Fruit fly (Drosophila melanogaster): Measurements from ENCODE around the gene CG17475.

CG17475 gene

DNA sequence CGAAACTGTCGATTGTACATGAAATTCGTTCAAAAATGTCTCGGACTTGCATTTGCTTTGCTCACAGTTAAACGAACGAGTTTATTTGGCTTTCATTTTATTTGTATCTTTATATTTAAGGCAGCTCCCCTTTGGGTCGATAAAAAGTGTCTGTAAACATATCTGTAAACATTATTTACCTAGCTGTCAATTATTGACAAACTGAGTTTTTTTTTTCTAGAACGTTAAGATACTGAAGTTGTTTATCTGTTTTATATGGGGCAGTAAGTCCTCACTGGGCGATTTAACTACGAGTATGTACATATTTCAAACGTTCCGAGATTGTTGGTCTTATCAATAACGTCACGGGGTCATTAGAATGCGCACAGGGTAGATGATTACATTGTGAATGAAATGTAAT is 14.6 kb downstream of the CG17475 start (continued):
- TF ChIP-seq NFAT (GFP tag; IDR thresholded peaks at IDR 0.05) = no peak
- peak; percentile 10 for TF ChIP-seq CG18599 (GFP tag; optimal IDR thresholded peaks at IDR 0.05)
- TF ChIP-seq Hr39 (optimal IDR thresholded peaks at IDR 0.05) = no peak
- no peak for TF ChIP-seq Camta (GFP tag; optimal IDR thresholded peaks at IDR 0.05)
- no peak for TF ChIP-seq dati (GFP tag; IDR thresholded peaks at IDR 0.05)
- TF ChIP-seq CG2199 (GFP tag; IDR thresholded peaks at IDR 0.05) = no peak
- no peak for TF ChIP-seq Six4 (GFP tag; optimal IDR thresholded peaks at IDR 0.05)
- TF ChIP-seq salm (tag; optimal IDR thresholded peaks at IDR 0.05) = peak; percentile 56
- no peak for TF ChIP-seq jumu (GFP tag; optimal IDR thresholded peaks at IDR 0.05)
- peak; percentile 17 for TF ChIP-seq eyg (GFP tag; optimal IDR thresholded peaks at IDR 0.05)
- TF ChIP-seq zen2 (GFP tag; IDR thresholded peaks at IDR 0.05; ENCODE audit: partially characterized antibody) = no peak
- TF ChIP-seq CG7928 (GFP tag; optimal IDR thresholded peaks at IDR 0.05) = no peak
- TF ChIP-seq dysf (GFP tag; IDR thresholded peaks at IDR 0.05) = no peak
- TF ChIP-seq Fer1 (GFP tag; optimal IDR thresholded peaks at IDR 0.05) = peak; percentile 58
- TF ChIP-seq CG12659 (GFP tag; optimal IDR thresholded peaks at IDR 0.05) = no peak
- no peak for TF ChIP-seq Sox102F (GFP tag; optimal IDR thresholded peaks at IDR 0.05)
- no peak for TF ChIP-seq tap (tag; optimal IDR thresholded peaks at IDR 0.05)
- TF ChIP-seq CG12071 (GFP tag; optimal IDR thresholded peaks at IDR 0.05) = no peak
- TF ChIP-seq CG3163 (GFP tag; optimal IDR thresholded peaks at IDR 0.05) = no peak
- no peak for TF ChIP-seq chm (GFP tag; IDR thresholded peaks at IDR 0.05)
- TF ChIP-seq Ets65A (GFP tag) = no peak
- no peak for TF ChIP-seq CG1602 (GFP tag; optimal IDR thresholded peaks at IDR 0.05)
- no peak for TF ChIP-seq Xbp1 (GFP tag; optimal IDR thresholded peaks at IDR 0.05)
- TF ChIP-seq CG30403 (GFP tag; optimal IDR thresholded peaks at IDR 0.05) = no peak
- TF ChIP-seq CG12104 (GFP tag; optimal IDR thresholded peaks at IDR 0.05) = no peak
- no peak for TF ChIP-seq CG43689 (GFP tag; IDR thresholded peaks at IDR 0.05)
- no peak for TF ChIP-seq danr (GFP tag; IDR thresholded peaks at IDR 0.05)
- peak; percentile 62 for TF ChIP-seq CG15601 (tag; optimal IDR thresholded peaks at IDR 0.05)
- TF ChIP-seq lola (GFP tag; optimal IDR thresholded peaks at IDR 0.05) = peak in 1 of 3 experiments; percentile 1
- TF ChIP-seq emc (GFP tag; optimal IDR thresholded peaks at IDR 0.05) = no peak
- no peak for TF ChIP-seq jigr1 (GFP tag; IDR thresholded peaks at IDR 0.05)
- no peak for TF ChIP-seq tgo (GFP tag; IDR thresholded peaks at IDR 0.05)
- peak; percentile 48 for TF ChIP-seq exex (tag; optimal IDR thresholded peaks at IDR 0.05)
- TF ChIP-seq HHEX (GFP tag; optimal IDR thresholded peaks at IDR 0.05) = no peak
- TF ChIP-seq TFAM (GFP tag; optimal IDR thresholded peaks at IDR 0.05) = no peak
- peak; percentile 63 for TF ChIP-seq Med (GFP tag)
- no peak for TF ChIP-seq Gsc (GFP tag; IDR thresholded peaks at IDR 0.05)
- TF ChIP-seq CG8944 (GFP tag; optimal IDR thresholded peaks at IDR 0.05) = no peak
- peak; percentile 25 for TF ChIP-seq CrebB (tag; optimal IDR thresholded peaks at IDR 0.05)
- TF ChIP-seq CG34376 (GFP tag; optimal IDR thresholded peaks at IDR 0.05) = peak; percentile 43
- no peak for TF ChIP-seq Chrac-16 (GFP tag; optimal IDR thresholded peaks at IDR 0.05)
- TF ChIP-seq so (GFP tag; IDR thresholded peaks at IDR 0.05) = no peak
- TF ChIP-seq CG10654 (GFP tag; optimal IDR thresholded peaks at IDR 0.05) = no peak
- TF ChIP-seq zen (tag; optimal IDR thresholded peaks at IDR 0.05) = no peak
- peak; percentile 15; the same call in 1 of the 3 replicates for TF ChIP-seq CG11695 (GFP tag; IDR thresholded peaks at IDR 0.05)
- TF ChIP-seq Max (GFP tag; optimal IDR thresholded peaks at IDR 0.05) = no peak
- no peak for TF ChIP-seq CG4424 (GFP tag; optimal IDR thresholded peaks at IDR 0.05)
- TF ChIP-seq esg (GFP tag; conservative IDR thresholded peaks at IDR 0.05) = no peak
- TF ChIP-seq CG13296 (GFP tag; optimal IDR thresholded peaks at IDR 0.05) = peak; percentile 49
- TF ChIP-seq CG31224 (GFP tag; IDR thresholded peaks at IDR 0.05) = no peak
- TF ChIP-seq ranshi (GFP tag; IDR thresholded peaks at IDR 0.05) = no peak
- TF ChIP-seq CG18476 (GFP tag; optimal IDR thresholded peaks at IDR 0.05) = no peak
- TF ChIP-seq CG13775 (GFP tag; optimal IDR thresholded peaks at IDR 0.05) = no peak
